Fruit fly (Drosophila melanogaster) whole organism, embryonic: ENCODE measurements around the gene Tyler.

Experiments used
- CG11723 ChIP-seq: fragments of 200-800 bp; sonication (Bioruptor generic); optimal IDR thresholded peaks from 2 replicates; lab custom pipeline; 2017; ENCODE audit warnings: missing biosample characterization, mild to moderate bottlenecking, missing genetic modification characterization
- CG15269 ChIP-seq: fragments of 200-800 bp; sonication (Bioruptor generic); optimal IDR thresholded peaks from 2 replicates; lab custom pipeline; 2018; ENCODE audit warnings: missing biosample characterization, mild to moderate bottlenecking, missing genetic modification characterization, moderate library complexity
- CG15601 ChIP-seq: fragments of 200-800 bp; sonication (Bioruptor generic); optimal IDR thresholded peaks from 3 replicates; lab custom pipeline; 2019; ENCODE audit warnings: missing biosample characterization, mild to moderate bottlenecking, missing genetic modification characterization, moderate library complexity
- CG2116 ChIP-seq: fragments of 200-800 bp; sonication (Bioruptor generic); optimal IDR thresholded peaks from 3 replicates; lab custom pipeline; 2018; ENCODE audit warnings: missing biosample characterization, mild to moderate bottlenecking, missing genetic modification characterization
- CG2202 ChIP-seq: fragments of 200-800 bp; sonication (Bioruptor generic); optimal IDR thresholded peaks from 2 replicates; lab custom pipeline; 2018; ENCODE audit warnings: missing biosample characterization, mild to moderate bottlenecking, missing genetic modification characterization
- CG2712 ChIP-seq: fragments of 200-800 bp; optimal IDR thresholded peaks from 3 replicates; lab custom pipeline; 2019; ENCODE audit warnings: missing biosample characterization, mild to moderate bottlenecking, missing genetic modification characterization, moderate library complexity
- CG3163 ChIP-seq: fragments of 200-800 bp; sonication (Bioruptor generic); optimal IDR thresholded peaks from 3 replicates; lab custom pipeline; 2016; ENCODE audit warnings: missing biosample characterization, missing genetic modification characterization
- CG4282 ChIP-seq: fragments of 200-800 bp; sonication (Bioruptor generic); optimal IDR thresholded peaks from 2 replicates; lab custom pipeline; 2016; ENCODE audit warnings: missing biosample characterization, missing genetic modification characterization
- CG4328 ChIP-seq: fragments of 200-800 bp; sonication (Bioruptor generic); optimal IDR thresholded peaks from 3 replicates; lab custom pipeline; 2017; ENCODE audit warnings: missing biosample characterization, missing genetic modification reagents, missing genetic modification characterization
- CG4424 ChIP-seq: fragments of 200-800 bp; sonication (Bioruptor generic); optimal IDR thresholded peaks from 3 replicates; lab custom pipeline; 2016; ENCODE audit warnings: missing biosample characterization, missing genetic modification characterization
- CG4730 ChIP-seq: fragments of 200-800 bp; sonication (Bioruptor generic); IDR thresholded peaks from 2 replicates; pipeline ENCODE4 v1.3.6; 2022; ENCODE audit warnings: missing biosample characterization, missing genetic modification characterization
- CG5245 ChIP-seq: fragments of 200-800 bp; sonication (Bioruptor generic); optimal IDR thresholded peaks from 3 replicates; lab custom pipeline; 2016; ENCODE audit warnings: missing biosample characterization, missing genetic modification characterization
- CG6175 ChIP-seq: fragments of 200-800 bp; sonication (Bioruptor generic); IDR thresholded peaks from 3 replicates; pipeline ENCODE4 v1.3.6; 2022; ENCODE audit warnings: missing biosample characterization, missing genetic modification characterization
- CG7786 ChIP-seq: fragments of 200-800 bp; sonication (Bioruptor generic); optimal IDR thresholded peaks from 2 replicates; lab custom pipeline; 2016; ENCODE audit warnings: missing biosample characterization, missing genetic modification characterization
- CG8478 ChIP-seq: fragments of >200 bp; optimal IDR thresholded peaks from 2 replicates; lab custom pipeline; 2018
- CTCF ChIP-seq: fragments of 200-800 bp; sonication (Bioruptor generic); optimal IDR thresholded peaks from 2 replicates; lab custom pipeline; 2017; ENCODE audit warnings: missing biosample characterization, mild to moderate bottlenecking, missing genetic modification characterization, moderate library complexity
- Dref ChIP-seq: fragments of 200-800 bp; sonication (Bioruptor generic); IDR thresholded peaks from 2 replicates; pipeline ENCODE4 v1.3.6; 2022; ENCODE audit warnings: missing biosample characterization, missing genetic modification characterization
- E2f2 ChIP-seq: fragments of 200-800 bp; sonication (Bioruptor generic); IDR thresholded peaks from 2 replicates; pipeline ENCODE4 v1.3.6; 2022; ENCODE audit warnings: missing biosample characterization, missing genetic modification characterization
- Ets97D ChIP-seq: fragments of 200-800 bp; sonication (Bioruptor generic); optimal IDR thresholded peaks from 3 replicates; lab custom pipeline; 2016; ENCODE audit warnings: missing biosample characterization, missing genetic modification characterization
- H15 ChIP-seq: fragments of 200-800 bp; sonication (Bioruptor generic); IDR thresholded peaks from 3 replicates; pipeline ENCODE4 v1.3.6; 2022; ENCODE audit warnings: missing biosample characterization, missing genetic modification characterization
- Hr3 ChIP-seq: fragments of 200-800 bp; sonication (Bioruptor generic); optimal IDR thresholded peaks from 3 replicates; lab custom pipeline; 2016; ENCODE audit warnings: missing biosample characterization, missing genetic modification characterization
- Lim3 ChIP-seq: fragments of 200-800 bp; sonication (Bioruptor generic); IDR thresholded peaks from 2 replicates; pipeline ENCODE4 v1.3.6; 2022; ENCODE audit warnings: missing biosample characterization, missing genetic modification characterization
- Mrtf ChIP-seq: fragments of 200-800 bp; sonication (Bioruptor generic); IDR thresholded peaks from 3 replicates; pipeline ENCODE4 v1.3.6; 2022; ENCODE audit warnings: missing biosample characterization, missing genetic modification characterization
- NC2β ChIP-seq: fragments of 200-800 bp; sonication (Bioruptor generic); optimal IDR thresholded peaks from 2 replicates; lab custom pipeline; 2016; ENCODE audit warnings: missing biosample characterization, missing genetic modification characterization
- Neu2 ChIP-seq: fragments of 200-800 bp; sonication (Bioruptor generic); optimal IDR thresholded peaks from 3 replicates; lab custom pipeline; 2016; ENCODE audit warnings: missing biosample characterization, missing genetic modification characterization, borderline replicate concordance
- Nf-YC ChIP-seq: fragments of 200-800 bp; optimal IDR thresholded peaks from 3 replicates; lab custom pipeline; 2019; ENCODE audit warnings: missing biosample characterization, mild to moderate bottlenecking, missing genetic modification characterization, moderate library complexity
- Ptx1 ChIP-seq: fragments of 200-800 bp; sonication (Bioruptor generic); IDR thresholded peaks from 2 replicates; pipeline ENCODE4 v1.3.6; 2022; ENCODE audit warnings: missing biosample characterization, missing genetic modification characterization
- Stat92E ChIP-seq, 3 experiments: fragments of >200 bp in 2 of 3; fragments of 200-800 bp in 1 of 3; sonication (Bioruptor generic) in 1 of 3; optimal IDR thresholded peaks; 2 replicates each; lab custom pipeline; 2017 to 2019; ENCODE audit warnings: missing biosample characterization in 3 of 3, missing genetic modification characterization in 3 of 3, mild to moderate bottlenecking in 1 of 3, moderate library complexity in 1 of 3
- abd-A ChIP-seq: fragments of 200-800 bp; sonication (Bioruptor generic); optimal IDR thresholded peaks from 3 replicates; lab custom pipeline; 2019; ENCODE audit warnings: missing biosample characterization, mild to moderate bottlenecking, missing genetic modification characterization, moderate library complexity
- ap ChIP-seq: fragments of 200-800 bp; sonication (Bioruptor generic); IDR thresholded peaks from 2 replicates; pipeline ENCODE4 v1.3.6; 2022; ENCODE audit warnings: missing biosample characterization, missing genetic modification characterization
- ato ChIP-seq: fragments of 200-800 bp; sonication (Bioruptor generic); IDR thresholded peaks from 2 replicates; pipeline ENCODE4 v1.3.6; 2022; ENCODE audit warnings: missing biosample characterization, missing genetic modification characterization; ENCODE audit not compliant: partially characterized antibody
- br ChIP-seq: fragments of >200 bp; optimal IDR thresholded peaks from 2 replicates; lab custom pipeline; 2017
- croc ChIP-seq: fragments of 200-800 bp; sonication (Bioruptor generic); conservative IDR thresholded peaks from 3 replicates; pipeline ENCODE4 v1.3.6; 2022; ENCODE audit warnings: missing biosample characterization, missing genetic modification characterization
- dmrt11E ChIP-seq: fragments of 200-800 bp; sonication (Bioruptor generic); optimal IDR thresholded peaks from 3 replicates; lab custom pipeline; 2018; ENCODE audit warnings: missing biosample characterization, mild to moderate bottlenecking, missing genetic modification characterization, moderate library complexity
- emc ChIP-seq: fragments of 200-800 bp; sonication (Bioruptor generic); optimal IDR thresholded peaks from 2 replicates; lab custom pipeline; 2016; ENCODE audit warnings: missing biosample characterization, missing genetic modification characterization
- en ChIP-seq: fragments of 200-800 bp; sonication (Bioruptor generic); optimal IDR thresholded peaks from 2 replicates; lab custom pipeline; 2016; ENCODE audit warnings: missing biosample characterization, missing genetic modification characterization
- ftz-f1 ChIP-seq: fragments of 200-800 bp; sonication (Bioruptor generic); optimal IDR thresholded peaks from 2 replicates; lab custom pipeline; 2016; ENCODE audit warnings: missing biosample characterization, missing genetic modification characterization
- gcm2 ChIP-seq: fragments of 200-800 bp; sonication (Bioruptor generic); optimal IDR thresholded peaks from 2 replicates; lab custom pipeline; 2016; ENCODE audit warnings: missing biosample characterization, missing genetic modification characterization
- grau ChIP-seq: fragments of 200-800 bp; optimal IDR thresholded peaks from 3 replicates; lab custom pipeline; 2019; ENCODE audit warnings: missing biosample characterization, mild to moderate bottlenecking, missing genetic modification characterization, moderate library complexity
- kay ChIP-seq: fragments of 200-800 bp; sonication (Bioruptor generic); optimal IDR thresholded peaks from 2 replicates; lab custom pipeline; 2016; ENCODE audit warnings: missing biosample characterization, missing genetic modification characterization
- pita ChIP-seq: fragments of 200-800 bp; sonication (Bioruptor generic); optimal IDR thresholded peaks from 2 replicates; lab custom pipeline; 2017; ENCODE audit warnings: missing biosample characterization, mild to moderate bottlenecking, missing genetic modification characterization
- repo ChIP-seq: fragments of 200-800 bp; sonication (Bioruptor generic); optimal IDR thresholded peaks from 2 replicates; lab custom pipeline; 2016; ENCODE audit warnings: missing biosample characterization, missing genetic modification characterization
- schlank ChIP-seq: fragments of 200-800 bp; sonication (Bioruptor generic); optimal IDR thresholded peaks from 2 replicates; lab custom pipeline; 2018; ENCODE audit warnings: missing biosample characterization, mild to moderate bottlenecking, missing genetic modification characterization
- sd ChIP-seq: fragments of 200-800 bp; sonication (Bioruptor generic); optimal IDR thresholded peaks from 3 replicates; lab custom pipeline; 2018; ENCODE audit warnings: missing biosample characterization, mild to moderate bottlenecking, missing genetic modification characterization, moderate library complexity
- sens ChIP-seq: fragments of 200-800 bp; sonication (Bioruptor generic); peaks from one replicate; lab custom pipeline; 2016; ENCODE audit warnings: missing biosample characterization, missing genetic modification characterization
- ssp ChIP-seq: fragments of 200-800 bp; sonication (Bioruptor generic); IDR thresholded peaks from 2 replicates; pipeline ENCODE4 v1.3.6; 2022; ENCODE audit warnings: missing biosample characterization, missing genetic modification characterization
- stwl ChIP-seq: fragments of 200-800 bp; sonication (Bioruptor generic); optimal IDR thresholded peaks from 3 replicates; lab custom pipeline; 2018; ENCODE audit warnings: missing biosample characterization, mild to moderate bottlenecking, missing genetic modification characterization, moderate library complexity
- tin ChIP-seq: fragments of 200-800 bp; sonication (Bioruptor generic); optimal IDR thresholded peaks from 3 replicates; lab custom pipeline; 2016; ENCODE audit warnings: missing biosample characterization, missing genetic modification characterization
- tup ChIP-seq: fragments of 200-800 bp; sonication (Bioruptor generic); optimal IDR thresholded peaks from 2 replicates; lab custom pipeline; 2016; ENCODE audit warnings: missing biosample characterization, mild to moderate bottlenecking, missing genetic modification characterization, moderate library complexity
- wek ChIP-seq: fragments of 200-800 bp; sonication (Bioruptor generic); optimal IDR thresholded peaks from 3 replicates; lab custom pipeline; 2018; ENCODE audit warnings: missing biosample characterization, mild to moderate bottlenecking, missing genetic modification characterization, moderate library complexity
- zen ChIP-seq: fragments of 200-800 bp; sonication (Bioruptor generic); optimal IDR thresholded peaks from 3 replicates; lab custom pipeline; 2018; ENCODE audit warnings: missing biosample characterization, mild to moderate bottlenecking, missing genetic modification characterization, moderate library complexity
- zen2 ChIP-seq: fragments of 200-800 bp; sonication (Bioruptor generic); IDR thresholded peaks from 3 replicates; pipeline ENCODE4 v1.3.6; 2022; ENCODE audit warnings: missing biosample characterization, missing genetic modification characterization; ENCODE audit not compliant: partially characterized antibody

The Tyler gene

dm6 chrX:19663196-19663858 is 52.0 kb downstream of the Tyler start (continued):
- TF ChIP-seq CG15269 (tag; lab: Kevin White, UChicago) = peak; percentile 64
- TF ChIP-seq stwl = no peak
- TF ChIP-seq dmrt11E (tag; lab: Kevin White, UChicago) = peak; percentile 70
- peak; percentile 27 for TF ChIP-seq CG11723
- 0 out of 2 replicates have a peak, but pooled peaks have one; percentile 11 for TF ChIP-seq CG4730
- peak; percentile 58 for TF ChIP-seq CG2712
- no peak for TF ChIP-seq CG7786 (GFP tag; lab: Kevin White, UChicago)
- no peak for TF ChIP-seq CG5245 (GFP tag; lab: Kevin White, UChicago)
- TF ChIP-seq H15 (GFP tag; lab: Robert Waterston, UW) = no peak
- TF ChIP-seq CG4282 (GFP tag; lab: Kevin White, UChicago) = no peak
- no peak for TF ChIP-seq ssp
- no peak for TF ChIP-seq Ets97D (GFP tag; lab: Kevin White, UChicago)
- no peak for TF ChIP-seq Mrtf
- no peak for TF ChIP-seq wek (GFP tag; lab: Kevin White, UChicago)
- peak; percentile 23 for TF ChIP-seq NC2β (GFP tag; lab: Kevin White, UChicago)
- no peak for TF ChIP-seq zen2 (GFP tag; lab: Robert Waterston, UW)
- TF ChIP-seq ftz-f1 (GFP tag; lab: Kevin White, UChicago) = no peak
- TF ChIP-seq Ptx1 (GFP tag; lab: Robert Waterston, UW) = no peak
- TF ChIP-seq CTCF (GFP tag; lab: Kevin White, UChicago) = no peak
- TF ChIP-seq CG6175 = peak; percentile 94
- no peak for TF ChIP-seq br (lab: Kevin White, UChicago)
- TF ChIP-seq Neu2 (GFP tag; lab: Kevin White, UChicago) = no peak
- no peak for TF ChIP-seq Stat92E (GFP tag; optimal IDR thresholded peaks at IDR 0.05; lab: Kevin White, UChicago)
- no peak for TF ChIP-seq CG3163 (GFP tag; lab: Kevin White, UChicago)
- peak; percentile 62 for TF ChIP-seq Nf-YC (tag; lab: Kevin White, UChicago)
- TF ChIP-seq zen = peak; percentile 58
- peak; percentile 25 for TF ChIP-seq Hr3 (GFP tag; lab: Kevin White, UChicago)
- TF ChIP-seq croc (GFP tag; lab: Robert Waterston, UW) = no peak; the same call in 2 of the 3 replicates
- peak; percentile 91 for TF ChIP-seq sens (GFP tag; lab: Kevin White, UChicago)
- no peak for TF ChIP-seq tup (GFP tag; lab: Kevin White, UChicago)
- TF ChIP-seq schlank (tag; lab: Kevin White, UChicago) = no peak
- no peak for TF ChIP-seq Dref
- TF ChIP-seq grau (tag; lab: Kevin White, UChicago) = peak; percentile 66
- no peak for TF ChIP-seq CG15601
- TF ChIP-seq pita (GFP tag; lab: Kevin White, UChicago) = no peak
- no peak for TF ChIP-seq emc (GFP tag; lab: Kevin White, UChicago)
- no peak for TF ChIP-seq repo
- TF ChIP-seq abd-A (tag; lab: Kevin White, UChicago) = no peak
- no peak for TF ChIP-seq Lim3
- TF ChIP-seq CG4328 (GFP tag; lab: Kevin White, UChicago) = peak; percentile 28
- no peak for TF ChIP-seq CG8478
- TF ChIP-seq kay (GFP tag; lab: Kevin White, UChicago) = no peak
- TF ChIP-seq CG4424 = peak; percentile 45
- TF ChIP-seq CG2116 (GFP tag; lab: Kevin White, UChicago) = peak; percentile 5
- TF ChIP-seq tin = no peak
- TF ChIP-seq sd = peak; percentile 95
- TF ChIP-seq gcm2 (GFP tag; lab: Kevin White, UChicago) = no peak
- no peak for TF ChIP-seq E2f2 (GFP tag; lab: Robert Waterston, UW)
- TF ChIP-seq ato (GFP tag; lab: Robert Waterston, UW) = no peak
- no peak for TF ChIP-seq ap (GFP tag; lab: Robert Waterston, UW)
- TF ChIP-seq CG2202 (tag; lab: Kevin White, UChicago) = no peak
- TF ChIP-seq en = no peak
